Worm (Caenorhabditis elegans): ENCODE measurements around the gene txt-11.
"Not testable (repeated sequence)": the region's sequence is repeated elsewhere in the genome, so short reads cannot be mapped to it uniquely, and the experiment has no call there.

The txt-11 gene

ce11 chrV:3413010-3413409, at the start of gene txt-11:
Gene txt-11, plus strand, starts transcription at chrV:3413310.
- no peak for TF ChIP-seq dve-1 (tag; optimal IDR thresholded peaks at IDR 0.05)
- no peak for TF ChIP-seq ceh-45 (GFP tag; IDR thresholded peaks at IDR 0.05)
- no peak for TF ChIP-seq pax-1 (tag; optimal IDR thresholded peaks at IDR 0.05)
- TF ChIP-seq rnt-1 (tag; optimal IDR thresholded peaks at IDR 0.05): no peak
- no peak for TF ChIP-seq ceh-14 (tag; optimal IDR thresholded peaks at IDR 0.05)
- no peak for TF ChIP-seq K02D7.2 (tag; optimal IDR thresholded peaks at IDR 0.05)
- TF ChIP-seq ceh-6 (GFP tag; optimal IDR thresholded peaks at IDR 0.05): no peak
- no peak for TF ChIP-seq gmeb-2 (tag; optimal IDR thresholded peaks at IDR 0.05)
- no peak for TF ChIP-seq npax-4 (tag; optimal IDR thresholded peaks at IDR 0.05)
- TF ChIP-seq lim-6 (tag; optimal IDR thresholded peaks at IDR 0.05): no peak
- TF ChIP-seq unc-3 (GFP tag; conservative IDR thresholded peaks at IDR 0.05): no peak
- TF ChIP-seq unc-3 (tag; optimal IDR thresholded peaks at IDR 0.05): no peak
- TF ChIP-seq mec-3 (tag; optimal IDR thresholded peaks at IDR 0.05; ENCODE audit: borderline replicate concordance): no peak
- no peak for TF ChIP-seq ztf-16 (tag; optimal IDR thresholded peaks at IDR 0.05)
- TF ChIP-seq odd-2 (tag; optimal IDR thresholded peaks at IDR 0.05): no peak
- no peak for TF ChIP-seq ets-4 (tag; optimal IDR thresholded peaks at IDR 0.05)
- no peak for TF ChIP-seq hlh-8 (tag; optimal IDR thresholded peaks at IDR 0.05)
- no peak for TF ChIP-seq hlh-30 (tag; optimal IDR thresholded peaks at IDR 0.05; ENCODE audit: insufficient read depth)

- not testable (repeated sequence) for TF ChIP-seq lin-11, pha-2, npax-4 (tag; optimal IDR thresholded peaks at IDR 0.05)
These were observed 45.3 kb upstream of the txt-11 start, which contains the start of gene C04E12.2 for ce11 chrV:3367773-3368172. Gene C04E12.2, plus strand, starts transcription at chrV:3368073.

- no peak for TF ChIP-seq pax-1 (tag; optimal IDR thresholded peaks at IDR 0.05)
- TF ChIP-seq elt-4 (tag; optimal IDR thresholded peaks at IDR 0.05): no peak
- TF ChIP-seq sox-4 (tag; optimal IDR thresholded peaks at IDR 0.05): no peak
- TF ChIP-seq sox-2 (GFP tag; IDR thresholded peaks at IDR 0.05): no peak
- no peak for TF ChIP-seq pqm-1 (tag; optimal IDR thresholded peaks at IDR 0.05)
- no peak for TF ChIP-seq dve-1 (tag; optimal IDR thresholded peaks at IDR 0.05)
- no peak for TF ChIP-seq ceh-19 (GFP tag; optimal IDR thresholded peaks at IDR 0.05)
- TF ChIP-seq F13H6.1 (tag; optimal IDR thresholded peaks at IDR 0.05): no peak
- no peak for TF ChIP-seq ceh-31 (tag; optimal IDR thresholded peaks at IDR 0.05)
- TF ChIP-seq Y22D7AL.16 (tag; optimal IDR thresholded peaks at IDR 0.05): no peak
- TF ChIP-seq hlh-30 (tag; optimal IDR thresholded peaks at IDR 0.05; ENCODE audit: insufficient read depth): no peak
These were observed 40.4 kb upstream of the txt-11 start, which contains the start of gene srx-121 for ce11 chrV:3372673-3373072. Gene srx-121, minus strand, starts transcription at chrV:3372773.

ce11 chrV:3376973-3377372, 36.1 kb upstream of the txt-11 start, which contains the start of gene srbc-2:
Gene srbc-2, minus strand, starts transcription at chrV:3377073.
- TF ChIP-seq unc-55 (GFP tag; optimal IDR thresholded peaks at IDR 0.05) (no peak), pros-1 (tag; optimal IDR thresholded peaks at IDR 0.05) (no peak), pax-1 (tag; optimal IDR thresholded peaks at IDR 0.05) (no peak), npax-4 (tag; optimal IDR thresholded peaks at IDR 0.05) (no peak), ets-4 (tag; optimal IDR thresholded peaks at IDR 0.05) (no peak), lin-11 (tag; optimal IDR thresholded peaks at IDR 0.05) (no peak), fkh-10 (GFP tag; optimal IDR thresholded peaks at IDR 0.05) (no peak), pat-9 (tag; optimal IDR thresholded peaks at IDR 0.05) (no peak), sox-4 (tag; optimal IDR thresholded peaks at IDR 0.05) (no peak), dve-1 (tag; optimal IDR thresholded peaks at IDR 0.05) (no peak), fkh-6 (tag; optimal IDR thresholded peaks at IDR 0.05) (no peak), madf-2 (tag; optimal IDR thresholded peaks at IDR 0.05) (no peak), tbx-2 (tag; optimal IDR thresholded peaks at IDR 0.05) (no peak), odd-2 (tag; optimal IDR thresholded peaks at IDR 0.05) (no peak)

ce11 chrV:3388299-3388698, 24.8 kb upstream of the txt-11 start:
- no peak for TF ChIP-seq lim-6 (tag; optimal IDR thresholded peaks at IDR 0.05)
- TF ChIP-seq hlh-30 (tag; optimal IDR thresholded peaks at IDR 0.05; ENCODE audit: insufficient read depth): no peak
- TF ChIP-seq fkh-10 (GFP tag; optimal IDR thresholded peaks at IDR 0.05): no peak
- no peak for TF ChIP-seq ceh-18 (tag; optimal IDR thresholded peaks at IDR 0.05)
- no peak for TF ChIP-seq C38D4.7 (GFP tag; optimal IDR thresholded peaks at IDR 0.05)
- no peak for TF ChIP-seq eyg-1 (tag; optimal IDR thresholded peaks at IDR 0.05)
- TF ChIP-seq ceh-24 (tag; optimal IDR thresholded peaks at IDR 0.05): no peak
- no peak for TF ChIP-seq lin-11 (tag; optimal IDR thresholded peaks at IDR 0.05)
- no peak for TF ChIP-seq hlh-15 (tag; optimal IDR thresholded peaks at IDR 0.05)
- no peak for TF ChIP-seq ama-1 (optimal IDR thresholded peaks at IDR 0.05)
- no peak for TF ChIP-seq tbx-2 (tag; optimal IDR thresholded peaks at IDR 0.05)
- no peak for TF ChIP-seq K09A11.1 (tag; optimal IDR thresholded peaks at IDR 0.05; ENCODE audit: insufficient read depth)

All from whole organism, late embryonic.